Fruit fly (Drosophila melanogaster) whole organism, embryonic: ENCODE measurements around the gene glu.

ENCODE experiments used
- Asciz ChIP-seq: fragments of 200-800 bp; sonication (Bioruptor generic); optimal IDR thresholded peaks from 2 replicates; lab custom pipeline; 2017; ENCODE audit warnings: missing biosample characterization, mild to moderate bottlenecking, missing genetic modification characterization, missing genetic modification reagents
- Hr51 ChIP-seq, 2 experiments: fragments of 200-800 bp; sonication (Bioruptor generic); optimal IDR thresholded peaks; 2 replicates in 1 of 2; 3 replicates in 1 of 2; lab custom pipeline; 2016 to 2018; ENCODE audit warnings: missing biosample characterization in 2 of 2, missing genetic modification characterization in 2 of 2, mild to moderate bottlenecking in 1 of 2, moderate library complexity in 1 of 2
- Myb ChIP-seq: fragments of 200-800 bp; sonication (Bioruptor generic); optimal IDR thresholded peaks from 2 replicates; lab custom pipeline; 2016; ENCODE audit warnings: missing biosample characterization, missing genetic modification characterization
- Sin3A ChIP-seq: fragments of >200 bp; optimal IDR thresholded peaks from 2 replicates; lab custom pipeline; 2018
- corto ChIP-seq: fragments of 200-800 bp; sonication (Bioruptor generic); optimal IDR thresholded peaks from 2 replicates; lab custom pipeline; 2016; ENCODE audit warnings: missing biosample characterization, mild to moderate bottlenecking, missing genetic modification characterization, moderate library complexity
- tup ChIP-seq: fragments of 200-800 bp; sonication (Bioruptor generic); optimal IDR thresholded peaks from 2 replicates; lab custom pipeline; 2016; ENCODE audit warnings: missing biosample characterization, mild to moderate bottlenecking, missing genetic modification characterization, moderate library complexity

DNA sequence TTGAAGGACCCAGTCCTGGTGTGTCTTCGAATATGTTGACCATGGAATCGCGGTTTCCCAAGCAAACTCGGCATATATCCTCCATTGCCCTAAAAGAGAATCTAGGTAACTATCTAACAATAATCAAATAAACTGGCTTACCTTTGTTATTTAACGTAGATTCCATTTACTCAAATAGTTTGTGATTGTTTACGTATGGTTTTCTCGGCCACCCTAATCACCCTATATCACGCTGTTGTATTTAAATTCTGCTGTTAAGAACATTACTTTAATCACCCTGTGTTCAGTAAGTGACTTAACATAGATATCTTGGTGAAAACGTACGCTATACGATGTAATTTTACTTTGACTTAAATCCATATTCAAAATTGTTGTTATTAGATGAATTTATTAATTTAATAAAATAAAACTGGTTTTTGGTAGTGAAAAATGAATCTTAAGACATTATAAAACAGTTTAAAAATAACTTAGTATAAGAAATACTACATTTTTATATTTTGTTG lies 35.1 kb downstream of the glu start:
- no peak for TF ChIP-seq Hr51 (GFP tag; optimal IDR thresholded peaks at IDR 0.05; lab: Kevin White, UChicago)
- no peak for TF ChIP-seq Myb (GFP tag; lab: Kevin White, UChicago)
- no peak for TF ChIP-seq corto (GFP tag; lab: Kevin White, UChicago)
- TF ChIP-seq Asciz (GFP tag; lab: Kevin White, UChicago): no peak
- TF ChIP-seq tup (GFP tag; lab: Kevin White, UChicago): no peak
- TF ChIP-seq Sin3A (lab: Kevin White, UChicago): no peak
